Fruit fly (Drosophila melanogaster) whole organism, prepupa: ENCODE results near the gene CSN6.
A peak's percentile ranks its signal among the peaks of the same experiment; 100 is the strongest.

ENCODE experiments used
- CG10669 ChIP-seq: fragments of 200-800 bp; sonication (Bioruptor generic); optimal IDR thresholded peaks from 3 replicates; lab custom pipeline; 2018; ENCODE audit warnings: missing biosample characterization, mild to moderate bottlenecking, missing genetic modification characterization, moderate library complexity
- CG11294 ChIP-seq: fragments of 200-800 bp; sonication (Bioruptor generic); IDR thresholded peaks from 2 replicates; pipeline ENCODE4 v1.3.6; 2022; ENCODE audit warnings: missing biosample characterization, missing genetic modification characterization
- CG11902 ChIP-seq: fragments of 200-800 bp; sonication (Bioruptor generic); optimal IDR thresholded peaks from 3 replicates; lab custom pipeline; 2016; ENCODE audit warnings: missing biosample characterization, missing genetic modification characterization
- CG15336 ChIP-seq: fragments of 200-800 bp; sonication (Bioruptor generic); IDR thresholded peaks from 2 replicates; pipeline ENCODE4 v1.3.6; 2022; ENCODE audit warnings: missing biosample characterization, missing genetic modification characterization
- CG3032 ChIP-seq: fragments of 200-800 bp; optimal IDR thresholded peaks from 2 replicates; lab custom pipeline; 2019; ENCODE audit warnings: missing biosample characterization, mild to moderate bottlenecking, missing genetic modification characterization, moderate library complexity
- CG31627 ChIP-seq: fragments of 200-800 bp; sonication (Bioruptor generic); optimal IDR thresholded peaks from 3 replicates; lab custom pipeline; 2016; ENCODE audit warnings: missing biosample characterization, missing genetic modification characterization
- CG32006 ChIP-seq: fragments of 200-800 bp; sonication (Bioruptor generic); optimal IDR thresholded peaks from 3 replicates; lab custom pipeline; 2017; ENCODE audit warnings: missing biosample characterization, mild to moderate bottlenecking, missing genetic modification characterization
- CG3919 ChIP-seq: fragments of 200-800 bp; sonication (Bioruptor generic); optimal IDR thresholded peaks from 3 replicates; lab custom pipeline; 2016; ENCODE audit warnings: missing biosample characterization, missing genetic modification characterization
- CG6163 ChIP-seq: fragments of 200-800 bp; sonication (Bioruptor generic); IDR thresholded peaks from 3 replicates; pipeline ENCODE4 v1.3.6; 2022; ENCODE audit warnings: missing biosample characterization, missing genetic modification characterization
- CG6276 ChIP-seq: fragments of 200-800 bp; sonication (Bioruptor generic); optimal IDR thresholded peaks from 2 replicates; lab custom pipeline; 2017; ENCODE audit warnings: missing biosample characterization, mild to moderate bottlenecking, missing genetic modification characterization
- CG6792 ChIP-seq: fragments of 200-800 bp; sonication (Bioruptor generic); optimal IDR thresholded peaks from 3 replicates; lab custom pipeline; 2016; ENCODE audit warnings: missing biosample characterization, missing genetic modification characterization
- CG7368 ChIP-seq: fragments of 200-800 bp; sonication (Bioruptor generic); optimal IDR thresholded peaks from 3 replicates; lab custom pipeline; 2016; ENCODE audit warnings: missing biosample characterization, missing genetic modification characterization
- CG8119 ChIP-seq: fragments of 200-800 bp; sonication (Bioruptor generic); IDR thresholded peaks from 3 replicates; pipeline ENCODE4 v1.3.6; 2022; ENCODE audit warnings: missing biosample characterization, missing genetic modification characterization
- Eip75B ChIP-seq: fragments of 200-800 bp; sonication (Bioruptor generic); optimal IDR thresholded peaks from 3 replicates; lab custom pipeline; 2016; ENCODE audit warnings: missing biosample characterization, missing genetic modification characterization
- Eip78C ChIP-seq: fragments of 200-800 bp; sonication (Bioruptor generic); peaks from one replicate; lab custom pipeline; 2016; ENCODE audit warnings: missing biosample characterization, missing genetic modification characterization
- Ets21C ChIP-seq: fragments of 200-800 bp; sonication (Bioruptor generic); optimal IDR thresholded peaks from 3 replicates; lab custom pipeline; 2016; ENCODE audit warnings: missing biosample characterization, missing genetic modification characterization
- Gug ChIP-seq: fragments of 200-800 bp; sonication (Bioruptor generic); IDR thresholded peaks from 2 replicates; pipeline ENCODE4 v1.3.6; 2022; ENCODE audit warnings: missing biosample characterization, missing genetic modification characterization
- Hr38 ChIP-seq: sonication (Bioruptor generic); optimal IDR thresholded peaks from 2 replicates; lab custom pipeline; 2016; ENCODE audit warnings: missing biosample characterization, missing genetic modification characterization
- Hr39 ChIP-seq: fragments of 200-800 bp; sonication (Bioruptor generic); optimal IDR thresholded peaks from 2 replicates; lab custom pipeline; 2016; ENCODE audit warnings: missing biosample characterization, missing genetic modification characterization
- Hr4 ChIP-seq: fragments of 200-800 bp; sonication (Bioruptor generic); optimal IDR thresholded peaks from 3 replicates; lab custom pipeline; 2016; ENCODE audit warnings: missing biosample characterization, missing genetic modification characterization
- Lpt ChIP-seq: fragments of 200-800 bp; sonication (Bioruptor generic); optimal IDR thresholded peaks from 3 replicates; lab custom pipeline; 2016; ENCODE audit warnings: missing biosample characterization, missing genetic modification characterization
- Smox ChIP-seq: fragments of 200-800 bp; sonication (Bioruptor generic); optimal IDR thresholded peaks from 3 replicates; lab custom pipeline; 2016; ENCODE audit warnings: missing biosample characterization, missing genetic modification characterization
- Sox14 ChIP-seq: fragments of 200-800 bp; sonication (Bioruptor generic); optimal IDR thresholded peaks from 3 replicates; lab custom pipeline; 2016; ENCODE audit warnings: missing biosample characterization, missing genetic modification characterization
- cyc ChIP-seq: fragments of 200-800 bp; sonication (Bioruptor generic); optimal IDR thresholded peaks from 3 replicates; lab custom pipeline; 2016; ENCODE audit warnings: missing biosample characterization, missing genetic modification characterization
- dac ChIP-seq: fragments of 200-800 bp; sonication (Bioruptor generic); optimal IDR thresholded peaks from 2 replicates; lab custom pipeline; 2017; ENCODE audit warnings: missing biosample characterization, mild to moderate bottlenecking, missing genetic modification characterization
- dsx ChIP-seq: fragments of 200-800 bp; optimal IDR thresholded peaks from 3 replicates; lab custom pipeline; 2019; ENCODE audit warnings: missing biosample characterization, mild to moderate bottlenecking, missing genetic modification characterization, moderate library complexity; ENCODE audit not compliant: poor library complexity, severe bottlenecking
- eg ChIP-seq: fragments of 200-800 bp; sonication (Bioruptor generic); IDR thresholded peaks from 3 replicates; pipeline ENCODE4 v1.3.6; 2022; ENCODE audit warnings: missing biosample characterization, missing genetic modification characterization
- fd85E ChIP-seq: fragments of 200-800 bp; sonication (Bioruptor generic); optimal IDR thresholded peaks from 3 replicates; lab custom pipeline; 2016; ENCODE audit warnings: missing biosample characterization, missing genetic modification characterization
- fkh ChIP-seq: fragments of 200-800 bp; sonication (Bioruptor generic); optimal IDR thresholded peaks from 3 replicates; lab custom pipeline; 2017; ENCODE audit warnings: missing biosample characterization, mild to moderate bottlenecking, missing genetic modification characterization, moderate library complexity
- lz ChIP-seq: fragments of 200-800 bp; sonication (Bioruptor generic); optimal IDR thresholded peaks from 3 replicates; lab custom pipeline; 2016; ENCODE audit warnings: missing biosample characterization, missing genetic modification characterization
- spab ChIP-seq: fragments of 200-800 bp; sonication (Bioruptor generic); optimal IDR thresholded peaks from 2 replicates; lab custom pipeline; 2017; ENCODE audit warnings: missing biosample characterization, mild to moderate bottlenecking, missing genetic modification characterization, missing genetic modification reagents
- ss ChIP-seq, 2 experiments: fragments of 200-800 bp; sonication (Bioruptor generic); optimal IDR thresholded peaks; 2 replicates in 1 of 2; 3 replicates in 1 of 2; lab custom pipeline; 2017 to 2018; ENCODE audit warnings: mild to moderate bottlenecking in 2 of 2, missing biosample characterization in 2 of 2, missing genetic modification characterization in 2 of 2, moderate library complexity in 1 of 2
- svp ChIP-seq: fragments of 200-800 bp; sonication (Bioruptor generic); peaks from one replicate; lab custom pipeline; 2016; ENCODE audit warnings: missing biosample characterization, missing genetic modification characterization
- topi ChIP-seq: fragments of 200-800 bp; sonication (Bioruptor generic); optimal IDR thresholded peaks from 3 replicates; lab custom pipeline; 2016; ENCODE audit warnings: missing biosample characterization, missing genetic modification characterization
- vri ChIP-seq: fragments of 200-800 bp; sonication (Bioruptor generic); optimal IDR thresholded peaks from 3 replicates; lab custom pipeline; 2016; ENCODE audit warnings: missing biosample characterization, mild to moderate bottlenecking, missing genetic modification characterization

CSN6 gene

dm6 chr3R:22573590-22573989, 7.0 kb upstream of the CSN6 start:
- TF ChIP-seq CG7368 (GFP tag; lab: Kevin White, UChicago) (no peak), CG6792 (GFP tag; lab: Kevin White, UChicago) (no peak), spab (GFP tag; lab: Kevin White, UChicago) (no peak), fkh (GFP tag; lab: Kevin White, UChicago) (peak; percentile 72), svp (GFP tag; lab: Kevin White, UChicago) (no peak)
- TF ChIP-seq, all 60 proteins: peak for 1

- TF ChIP-seq Hr38 (GFP tag; lab: Kevin White, UChicago) (no peak), Eip78C (GFP tag; lab: Kevin White, UChicago) (peak; percentile 70), eg (GFP tag; lab: Robert Waterston, UW) (peak; percentile 82), CG11294 (GFP tag; lab: Robert Waterston, UW) (peak; percentile 7; the same call in 1 of the 2 replicates), Eip75B (GFP tag; lab: Kevin White, UChicago) (no peak), Hr4 (GFP tag; lab: Kevin White, UChicago) (peak; percentile 21), Lpt (GFP tag; lab: Kevin White, UChicago) (peak; percentile 32), Gug (peak; percentile 54), Hr39 (GFP tag; lab: Kevin White, UChicago) (no peak), CG6163 (GFP tag; lab: Robert Waterston, UW) (peak; percentile 69), CG15336 (GFP tag; lab: Robert Waterston, UW) (peak; percentile 18; the same call in 1 of the 2 replicates), CG3919 (GFP tag; lab: Kevin White, UChicago) (peak; percentile 26), CG32006 (GFP tag; lab: Kevin White, UChicago) (peak; percentile 55), CG6276 (GFP tag; lab: Kevin White, UChicago) (peak; percentile 44)
These were observed 4.4 kb upstream of the CSN6 start for dm6 chr3R:22576096-22576697.

dm6 chr3R:22576979-22577378, 3.6 kb upstream of the CSN6 start:
- TF ChIP-seq vri (GFP tag; lab: Kevin White, UChicago) (no peak), CG8119 (GFP tag; lab: Robert Waterston, UW) (peak; percentile 14; the same call in 1 of the 3 replicates), Eip78C (GFP tag; lab: Kevin White, UChicago) (no peak)

- no peak for TF ChIP-seq topi (GFP tag; lab: Kevin White, UChicago)
- TF ChIP-seq CG6276 (GFP tag; lab: Kevin White, UChicago): no peak
- no peak for TF ChIP-seq fd85E
- TF ChIP-seq Sox14 (GFP tag; lab: Kevin White, UChicago): no peak
- no peak for TF ChIP-seq dsx
- TF ChIP-seq Hr38 (GFP tag; lab: Kevin White, UChicago): no peak
- no peak for TF ChIP-seq dac (GFP tag; lab: Kevin White, UChicago)
- no peak for TF ChIP-seq CG3032 (tag; lab: Kevin White, UChicago)
- TF ChIP-seq Hr39 (GFP tag; lab: Kevin White, UChicago): no peak
- no peak for TF ChIP-seq cyc
- no peak for TF ChIP-seq vri (GFP tag; lab: Kevin White, UChicago)
- no peak for TF ChIP-seq CG15336 (GFP tag; lab: Robert Waterston, UW)
- no peak for TF ChIP-seq CG11902
- TF ChIP-seq Smox (GFP tag; lab: Kevin White, UChicago): no peak
- TF ChIP-seq Ets21C (GFP tag; lab: Kevin White, UChicago): no peak
- no peak for TF ChIP-seq CG31627 (GFP tag; lab: Kevin White, UChicago)
- TF ChIP-seq ss (GFP tag; optimal IDR thresholded peaks at IDR 0.05; lab: Kevin White, UChicago): no peak
- no peak for TF ChIP-seq CG10669
- no peak for TF ChIP-seq lz (GFP tag; lab: Kevin White, UChicago)
- TF ChIP-seq, all 60 proteins: peak for 0
These were observed 2.4 kb downstream of the CSN6 start, which contains the start of gene Dph5 for dm6 chr3R:22582981-22583380. Gene Dph5, minus strand, starts transcription at chr3R:22583225.
